Worm (Caenorhabditis elegans): ENCODE data around the gene qua-1.

Gene qua-1

ce11 chrII:8209476-8209875 lies 10.9 kb downstream of the qua-1 start, which contains the start of gene M110.8:
M110.8 (minus strand) TSS chrII:8209576.
- TF ChIP-seq ceh-36 (tag; optimal IDR thresholded peaks at IDR 0.05): no peak
- TF ChIP-seq F13C5.2 (tag; optimal IDR thresholded peaks at IDR 0.05): no peak
- no peak for TF ChIP-seq scrt-1 (GFP tag; IDR thresholded peaks at IDR 0.05)
- no peak for TF ChIP-seq aly-1 (tag; optimal IDR thresholded peaks at IDR 0.05)
- TF ChIP-seq tra-4 (tag; optimal IDR thresholded peaks at IDR 0.05): no peak
- no peak for TF ChIP-seq hmbx-1 (tag; optimal IDR thresholded peaks at IDR 0.05)
- TF ChIP-seq ama-1 (optimal IDR thresholded peaks at IDR 0.05): no peak
- no peak for TF ChIP-seq hnd-1 (tag; optimal IDR thresholded peaks at IDR 0.05)
- no peak for TF ChIP-seq ets-7 (tag; optimal IDR thresholded peaks at IDR 0.05)
- TF ChIP-seq sea-1 (GFP tag; conservative IDR thresholded peaks at IDR 0.05): no peak
- TF ChIP-seq hmg-4 (GFP tag; optimal IDR thresholded peaks at IDR 0.05): no peak
- no peak for TF ChIP-seq flt-1 (GFP tag; IDR thresholded peaks at IDR 0.05)
- TF ChIP-seq B0310.2 (tag; optimal IDR thresholded peaks at IDR 0.05): no peak
- no peak for TF ChIP-seq tbx-37 (GFP tag; conservative IDR thresholded peaks at IDR 0.05)
- no peak for TF ChIP-seq tbx-11 (GFP tag; IDR thresholded peaks at IDR 0.05)
- TF ChIP-seq ceh-13 (GFP tag; optimal IDR thresholded peaks at IDR 0.05): no peak
- TF ChIP-seq pes-1 (GFP tag; IDR thresholded peaks at IDR 0.05): no peak

DNA sequence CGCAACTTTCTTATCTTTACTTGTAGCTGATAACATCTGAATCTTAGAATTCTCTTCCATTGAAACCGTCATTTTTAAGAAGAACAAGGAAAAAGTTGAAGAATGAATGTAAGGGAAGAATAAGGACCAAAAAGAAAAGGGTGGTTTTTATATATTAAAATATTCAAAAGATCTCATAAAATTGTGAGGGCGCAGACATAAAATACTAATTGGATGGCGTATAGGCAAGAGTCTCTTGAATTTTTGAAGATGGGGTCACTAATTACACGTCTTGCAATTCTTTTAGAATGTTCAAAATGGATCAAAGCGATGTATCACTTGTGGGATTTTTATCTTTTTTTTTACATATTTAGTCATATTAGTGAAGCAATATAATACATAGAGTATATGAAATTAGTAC lies 14.1 kb downstream of the qua-1 start, which contains the start of gene twk-3:
Gene twk-3 (minus strand): TSS at position 101 of the 400 bp plus-strand sequence.
- no peak for TF ChIP-seq pes-1 (GFP tag; IDR thresholded peaks at IDR 0.05)
- no peak for TF ChIP-seq F13C5.2 (tag; optimal IDR thresholded peaks at IDR 0.05)
- TF ChIP-seq flt-1 (GFP tag; IDR thresholded peaks at IDR 0.05): no peak
- no peak for TF ChIP-seq ceh-36 (tag; optimal IDR thresholded peaks at IDR 0.05)
- TF ChIP-seq hmg-4 (GFP tag; optimal IDR thresholded peaks at IDR 0.05): no peak
- no peak for TF ChIP-seq tbx-37 (GFP tag; conservative IDR thresholded peaks at IDR 0.05)
- TF ChIP-seq scrt-1 (GFP tag; IDR thresholded peaks at IDR 0.05): no peak
- no peak for TF ChIP-seq tbx-11 (GFP tag; IDR thresholded peaks at IDR 0.05)
- TF ChIP-seq hmbx-1 (tag; optimal IDR thresholded peaks at IDR 0.05): no peak
- no peak for TF ChIP-seq ets-7 (tag; optimal IDR thresholded peaks at IDR 0.05)
- TF ChIP-seq sea-1 (GFP tag; conservative IDR thresholded peaks at IDR 0.05): no peak
- no peak for TF ChIP-seq aly-1 (tag; optimal IDR thresholded peaks at IDR 0.05)
- no peak for TF ChIP-seq hnd-1 (tag; optimal IDR thresholded peaks at IDR 0.05)
- no peak for TF ChIP-seq ama-1 (optimal IDR thresholded peaks at IDR 0.05)
- TF ChIP-seq tra-4 (tag; optimal IDR thresholded peaks at IDR 0.05): no peak
- TF ChIP-seq ceh-13 (GFP tag; optimal IDR thresholded peaks at IDR 0.05): no peak
- no peak for TF ChIP-seq B0310.2 (tag; optimal IDR thresholded peaks at IDR 0.05)

DNA sequence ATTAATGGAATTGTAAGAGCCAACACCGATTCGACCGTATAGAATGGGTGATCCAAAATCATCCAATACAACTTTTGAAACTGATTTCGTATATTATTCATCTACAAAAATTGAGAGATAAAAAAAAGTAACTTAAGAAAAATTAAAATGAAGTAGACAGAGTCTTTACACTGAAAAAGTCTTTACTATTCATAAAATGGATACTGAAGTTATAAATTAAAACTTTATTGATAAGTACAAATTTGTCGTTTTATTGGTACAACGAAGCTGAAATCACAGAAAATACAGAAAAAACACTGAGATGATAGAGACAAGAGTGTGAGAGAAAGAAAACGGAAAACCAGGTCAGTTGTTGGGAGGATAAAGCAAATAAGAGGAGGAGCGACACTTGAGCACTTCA lies 15.8 kb downstream of the qua-1 start, which contains the start of gene M110.10:
Gene M110.10 (minus strand): TSS at position 101 of the 400 bp plus-strand sequence.
- TF ChIP-seq hmg-4 (GFP tag; optimal IDR thresholded peaks at IDR 0.05): no peak
- TF ChIP-seq ama-1 (optimal IDR thresholded peaks at IDR 0.05): no peak
- no peak for TF ChIP-seq ets-7 (tag; optimal IDR thresholded peaks at IDR 0.05)
- no peak for TF ChIP-seq flt-1 (GFP tag; IDR thresholded peaks at IDR 0.05)
- TF ChIP-seq pes-1 (GFP tag; IDR thresholded peaks at IDR 0.05): no peak
- TF ChIP-seq tbx-11 (GFP tag; IDR thresholded peaks at IDR 0.05): no peak
- no peak for TF ChIP-seq aly-1 (tag; optimal IDR thresholded peaks at IDR 0.05)
- TF ChIP-seq sea-1 (GFP tag; conservative IDR thresholded peaks at IDR 0.05): no peak

ce11 chrII:8216433-8216832 lies 17.8 kb downstream of the qua-1 start, which contains the start of gene M110.3:
M110.3 (minus strand) TSS chrII:8216616.
- TF ChIP-seq flt-1 (GFP tag; IDR thresholded peaks at IDR 0.05) (no peak), ceh-13 (GFP tag; optimal IDR thresholded peaks at IDR 0.05) (no peak), ama-1 (optimal IDR thresholded peaks at IDR 0.05) (no peak), tbx-37 (GFP tag; conservative IDR thresholded peaks at IDR 0.05) (no peak), tbx-11 (GFP tag; IDR thresholded peaks at IDR 0.05) (no peak), hmbx-1 (tag; optimal IDR thresholded peaks at IDR 0.05) (no peak), F13C5.2 (tag; optimal IDR thresholded peaks at IDR 0.05) (no peak), aly-1 (tag; optimal IDR thresholded peaks at IDR 0.05) (no peak), sea-1 (GFP tag; conservative IDR thresholded peaks at IDR 0.05) (no peak), pes-1 (GFP tag; IDR thresholded peaks at IDR 0.05) (no peak), ceh-36 (tag; optimal IDR thresholded peaks at IDR 0.05) (no peak), B0310.2 (tag; optimal IDR thresholded peaks at IDR 0.05) (no peak), tra-4 (tag; optimal IDR thresholded peaks at IDR 0.05) (no peak), hmg-4 (GFP tag; optimal IDR thresholded peaks at IDR 0.05) (no peak)

DNA sequence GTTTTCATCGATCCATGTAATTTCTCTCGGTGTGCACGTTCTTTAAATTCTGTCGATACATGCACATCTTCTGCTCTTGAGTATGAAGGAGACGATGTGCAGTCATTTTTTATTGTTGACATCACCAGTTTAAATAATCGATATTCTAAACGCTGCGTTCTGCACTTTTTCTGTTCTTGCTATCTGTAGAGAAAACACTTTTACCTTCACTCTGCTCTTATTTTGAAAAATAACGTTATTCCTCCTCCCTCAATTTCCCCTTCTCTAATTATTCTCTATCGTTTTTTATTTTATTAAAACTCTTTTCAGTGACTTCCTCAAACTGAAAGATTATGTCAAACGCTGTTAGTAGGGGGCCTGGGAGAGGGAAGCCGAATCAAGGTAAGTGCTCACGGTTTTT lies 18.3 kb downstream of the qua-1 start, which contains the start of gene ifg-1:
Gene ifg-1 (plus strand): TSS at position 301 of the 400 bp plus-strand sequence.
- no peak for TF ChIP-seq ceh-36 (tag; optimal IDR thresholded peaks at IDR 0.05)
- TF ChIP-seq tbx-37 (GFP tag; conservative IDR thresholded peaks at IDR 0.05): no peak
- no peak for TF ChIP-seq flt-1 (GFP tag; IDR thresholded peaks at IDR 0.05)
- no peak for TF ChIP-seq sea-1 (GFP tag; conservative IDR thresholded peaks at IDR 0.05)

DNA sequence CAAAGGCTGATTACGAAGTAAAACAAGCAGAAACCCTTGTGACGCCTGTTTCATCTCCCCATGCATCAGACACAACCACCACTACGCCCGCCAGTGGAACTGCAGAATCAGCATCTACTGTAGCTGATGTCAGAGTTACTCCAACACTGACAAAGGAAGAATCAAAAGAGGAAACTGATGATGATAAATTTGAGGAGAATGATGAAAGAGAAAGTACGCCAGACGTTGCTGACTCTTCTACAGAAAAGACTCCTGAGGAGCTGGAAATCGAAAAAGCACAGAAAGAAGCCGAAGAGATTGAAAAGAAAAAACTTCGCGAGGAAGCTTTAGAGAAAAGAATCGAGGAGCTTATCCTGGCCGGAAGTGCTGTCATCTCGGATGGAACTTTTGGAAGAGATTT lies 19.7 kb downstream of the qua-1 start:
- TF ChIP-seq ets-7 (tag; optimal IDR thresholded peaks at IDR 0.05) (no peak), scrt-1 (GFP tag; IDR thresholded peaks at IDR 0.05) (no peak), F13C5.2 (tag; optimal IDR thresholded peaks at IDR 0.05) (no peak), hmbx-1 (tag; optimal IDR thresholded peaks at IDR 0.05) (no peak), aly-1 (tag; optimal IDR thresholded peaks at IDR 0.05) (no peak), hmg-4 (GFP tag; optimal IDR thresholded peaks at IDR 0.05) (no peak), pes-1 (GFP tag; IDR thresholded peaks at IDR 0.05) (no peak), tbx-37 (GFP tag; conservative IDR thresholded peaks at IDR 0.05) (no peak), hnd-1 (tag; optimal IDR thresholded peaks at IDR 0.05) (no peak), flt-1 (GFP tag; IDR thresholded peaks at IDR 0.05) (no peak), ceh-13 (GFP tag; optimal IDR thresholded peaks at IDR 0.05) (no peak)

DNA sequence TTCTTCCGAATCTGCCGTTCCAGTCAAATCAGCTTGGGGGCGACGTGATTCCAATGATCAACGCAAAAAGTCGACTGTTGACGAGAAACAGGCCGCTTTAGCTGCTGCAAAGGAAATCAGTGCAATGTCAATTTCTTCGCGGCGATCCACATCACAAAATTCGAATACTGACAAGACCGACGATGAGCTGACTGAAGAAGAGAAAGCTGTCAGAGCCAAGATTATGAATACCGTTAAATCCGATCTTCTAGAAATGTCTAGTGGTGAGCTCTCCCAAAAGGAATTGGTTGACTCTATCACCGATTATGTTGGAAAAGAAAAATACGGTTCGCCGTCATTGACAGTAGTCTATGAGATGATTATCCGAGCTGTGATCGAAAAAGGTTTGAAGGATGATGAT lies 21.7 kb downstream of the qua-1 start:
- TF ChIP-seq F13C5.2 (tag; optimal IDR thresholded peaks at IDR 0.05): no peak
- no peak for TF ChIP-seq sea-1 (GFP tag; conservative IDR thresholded peaks at IDR 0.05)
- no peak for TF ChIP-seq aly-1 (tag; optimal IDR thresholded peaks at IDR 0.05)
- no peak for TF ChIP-seq flt-1 (GFP tag; IDR thresholded peaks at IDR 0.05)
- TF ChIP-seq hmg-4 (GFP tag; optimal IDR thresholded peaks at IDR 0.05): no peak
- no peak for TF ChIP-seq B0310.2 (tag; optimal IDR thresholded peaks at IDR 0.05)
- TF ChIP-seq ceh-13 (GFP tag; optimal IDR thresholded peaks at IDR 0.05): no peak
- no peak for TF ChIP-seq tbx-37 (GFP tag; conservative IDR thresholded peaks at IDR 0.05)
- TF ChIP-seq tra-4 (tag; optimal IDR thresholded peaks at IDR 0.05): no peak
- TF ChIP-seq scrt-1 (GFP tag; IDR thresholded peaks at IDR 0.05): no peak
- TF ChIP-seq ceh-36 (tag; optimal IDR thresholded peaks at IDR 0.05): no peak
- TF ChIP-seq hmbx-1 (tag; optimal IDR thresholded peaks at IDR 0.05): no peak
- no peak for TF ChIP-seq hnd-1 (tag; optimal IDR thresholded peaks at IDR 0.05)
- no peak for TF ChIP-seq pes-1 (GFP tag; IDR thresholded peaks at IDR 0.05)
- no peak for TF ChIP-seq tbx-11 (GFP tag; IDR thresholded peaks at IDR 0.05)
- TF ChIP-seq ama-1 (optimal IDR thresholded peaks at IDR 0.05): no peak
- no peak for TF ChIP-seq ets-7 (tag; optimal IDR thresholded peaks at IDR 0.05)
